Fruit fly (Drosophila melanogaster) whole organism, pupa: ENCODE data around the gene ppk21.

Experiments
- CG14655 ChIP-seq: fragments of 200-800 bp; sonication (Bioruptor generic); optimal IDR thresholded peaks from 3 replicates; lab custom pipeline; 2017; ENCODE audit warnings: mild to moderate bottlenecking, missing biosample characterization, missing genetic modification reagents, missing genetic modification characterization
- CG32121 ChIP-seq: fragments of 200-800 bp; sonication (Bioruptor generic); IDR thresholded peaks from 2 replicates; pipeline ENCODE4 v1.3.6; 2022; ENCODE audit warnings: missing biosample characterization, missing genetic modification characterization
- CG34367 ChIP-seq: fragments of 200-800 bp; sonication (Bioruptor generic); optimal IDR thresholded peaks from 2 replicates; lab custom pipeline; 2018; ENCODE audit warnings: missing biosample characterization, mild to moderate bottlenecking, missing genetic modification characterization
- CG9948 ChIP-seq: fragments of 200-800 bp; sonication (Bioruptor generic); optimal IDR thresholded peaks from 2 replicates; lab custom pipeline; 2018; ENCODE audit warnings: missing biosample characterization, mild to moderate bottlenecking, missing genetic modification characterization, moderate library complexity
- EcR ChIP-seq: fragments of 200-800 bp; sonication (Bioruptor generic); optimal IDR thresholded peaks from 3 replicates; lab custom pipeline; 2019; ENCODE audit warnings: missing biosample characterization, missing genetic modification characterization, mild to moderate bottlenecking, moderate library complexity, missing genetic modification reagents
- Ets98B ChIP-seq: fragments of 200-800 bp; sonication (Bioruptor generic); IDR thresholded peaks from 2 replicates; pipeline ENCODE4 v1.3.6; 2022; ENCODE audit warnings: missing biosample characterization, missing genetic modification characterization
- Snoo ChIP-seq: fragments of 200-800 bp; sonication (Bioruptor generic); optimal IDR thresholded peaks from 3 replicates; lab custom pipeline; 2017; ENCODE audit warnings: missing biosample characterization, mild to moderate bottlenecking, missing genetic modification characterization, inconsistent platforms
- fd96Ca ChIP-seq: fragments of 200-800 bp; sonication (Bioruptor generic); IDR thresholded peaks from 3 replicates; pipeline ENCODE4 v1.3.6; 2022; ENCODE audit warnings: missing biosample characterization, missing genetic modification characterization

dm6 chr3R:29690960-29691527 is 26.5 kb downstream of the ppk21 start:
- TF ChIP-seq fd96Ca (GFP tag; lab: Robert Waterston, UW) (peak; percentile 10; the same call in 1 of the 3 replicates), CG34367 (no peak), EcR (GFP tag; lab: Kevin White, UChicago) (no peak), CG14655 (GFP tag; lab: Kevin White, UChicago) (no peak), Snoo (tag; lab: Kevin White, UChicago) (no peak), Ets98B (GFP tag; lab: Robert Waterston, UW) (no peak), CG9948 (no peak), CG32121 (GFP tag; lab: Robert Waterston, UW) (no peak)
